Worm (Caenorhabditis elegans): ENCODE results near the gene W07G4.7.

- no peak for TF ChIP-seq ama-1 (optimal IDR thresholded peaks at IDR 0.05)
- no peak for TF ChIP-seq fkh-6 (tag; optimal IDR thresholded peaks at IDR 0.05)
- TF ChIP-seq hlh-30 (tag; optimal IDR thresholded peaks at IDR 0.05; ENCODE audit: insufficient read depth): no peak
- TF ChIP-seq tbx-7 (tag; optimal IDR thresholded peaks at IDR 0.05): no peak
- TF ChIP-seq ceh-19 (GFP tag; optimal IDR thresholded peaks at IDR 0.05): no peak
- TF ChIP-seq fkh-10 (GFP tag; optimal IDR thresholded peaks at IDR 0.05): no peak
- no peak for TF ChIP-seq elt-2 (tag; optimal IDR thresholded peaks at IDR 0.05)
These were observed 13.1 kb upstream of the W07G4.7 start, which contains the start of gene W07G4.5 for ce11 chrV:13047574-13048030.

Measured in whole organism, late embryonic.